Worm (Caenorhabditis elegans) whole organism, young adult: ENCODE measurements around the gene H04J21.4.

Source experiments
- F39B2.1 ChIP-seq: fragments of 200-800 bp; sonication (Bioruptor generic); IDR thresholded peaks from 2 replicates; pipeline ENCODE4 v1.3.6; 2022; ENCODE audit warnings: missing genetic modification reagents, missing genetic modification characterization, missing compliant biosample characterization
- Y56A3A.18 ChIP-seq: fragments of 200-800 bp; sonication (Bioruptor generic); IDR thresholded peaks from 2 replicates; pipeline ENCODE4 v1.3.6; 2022; ENCODE audit warnings: missing genetic modification reagents, missing genetic modification characterization, missing compliant biosample characterization
- ama-1 ChIP-seq, 3 experiments: fragments of 150-350 bp in 1 of 3; sonication (generic microtip) in 2 of 3; optimal IDR thresholded peaks; 2 replicates each; lab custom pipeline; 2014 to 2018; ENCODE audit warnings: missing biosample characterization in 2 of 3, missing genetic modification characterization in 2 of 3, missing genetic modification reagents in 2 of 3
- ceh-100 ChIP-seq: fragments of 200-800 bp; sonication (Bioruptor generic); IDR thresholded peaks from 2 replicates; pipeline ENCODE4 v1.3.6; 2022; ENCODE audit warnings: missing genetic modification reagents, missing genetic modification characterization, missing compliant biosample characterization
- hsf-1 ChIP-seq: fragments of 200-800 bp; sonication (Bioruptor generic); IDR thresholded peaks from 2 replicates; pipeline ENCODE4 v1.3.6; 2022; ENCODE audit warnings: missing genetic modification reagents, missing genetic modification characterization, missing compliant biosample characterization
- mes-4 ChIP-seq: sonication (generic microtip); optimal IDR thresholded peaks from 2 replicates; lab custom pipeline; 2016; ENCODE audit warnings: missing genotype, missing genetic modification characterization, missing compliant biosample characterization
- rec-8 ChIP-seq, 2 experiments: sonication (generic microtip); optimal IDR thresholded peaks; 2 replicates each; lab custom pipeline; 2016; ENCODE audit warnings: mild to moderate bottlenecking in 2 of 2, missing genetic modification characterization in 2 of 2, missing genetic modification reagents in 2 of 2, missing genotype in 2 of 2, missing biosample characterization in 1 of 2, missing compliant biosample characterization in 1 of 2, moderate library complexity in 1 of 2
- snpc-4 ChIP-seq, 5 experiments: fragments of 150-350 bp in 1 of 5; sonication (generic microtip) in 4 of 5; optimal IDR thresholded peaks; 2 replicates each; lab custom pipeline; 2014 to 2018; ENCODE audit warnings: missing genetic modification characterization in 5 of 5, missing biosample characterization in 3 of 5, antibody characterized with exemption in 2 of 5, mild to moderate bottlenecking in 2 of 5, missing compliant biosample characterization in 2 of 5, missing genotype in 2 of 5, moderate library complexity in 2 of 5, missing genetic modification reagents in 1 of 5

- no peak for TF ChIP-seq mes-4 (tag; lab: Kevin White, UChicago)
- no peak for TF ChIP-seq ceh-100 (GFP tag; lab: Robert Waterston, UW)
- no peak for TF ChIP-seq hsf-1 (GFP tag; lab: Robert Waterston, UW)
- TF ChIP-seq snpc-4 (GFP tag; optimal IDR thresholded peaks at IDR 0.05; lab: Kevin White, UChicago), result no peak
- no peak for TF ChIP-seq snpc-4 (tag; optimal IDR thresholded peaks at IDR 0.05; lab: Kevin White, UChicago)
- no peak for TF ChIP-seq rec-8 (tag; optimal IDR thresholded peaks at IDR 0.05; lab: Kevin White, UChicago)
- no peak for TF ChIP-seq F39B2.1
- no peak for TF ChIP-seq Y56A3A.18
- no peak for TF ChIP-seq ama-1 (optimal IDR thresholded peaks at IDR 0.05; lab: Kevin White, UChicago)
- no peak for TF ChIP-seq ama-1 (GFP tag; optimal IDR thresholded peaks at IDR 0.05; lab: Kevin White, UChicago)
Measured at ce11 chrIII:2343273-2343672, 25.1 kb downstream of the H04J21.4 start, which contains the start of gene phf-5.
